Fruit fly (Drosophila melanogaster): ENCODE data around the gene CG13039.

Gene CG13039

dm6 chr3L:16281880-16282556 lies 44.5 kb downstream of the CG13039 start, which contains the start of gene CG13049:
Gene CG13049 (minus strand): TSS chr3L:16281930.
- no peak for TF ChIP-seq insv (optimal IDR thresholded peaks at IDR 0.05)
- no peak for TF ChIP-seq Sin3A (optimal IDR thresholded peaks at IDR 0.05)
- no peak for TF ChIP-seq h (optimal IDR thresholded peaks at IDR 0.05)
- TF ChIP-seq Myc (optimal IDR thresholded peaks at IDR 0.05): no peak
- no peak for TF ChIP-seq psq (optimal IDR thresholded peaks at IDR 0.05)
- no peak for TF ChIP-seq ttk (optimal IDR thresholded peaks at IDR 0.05)

- no peak for TF ChIP-seq Sin3A (optimal IDR thresholded peaks at IDR 0.05)
- no peak for TF ChIP-seq Myc (optimal IDR thresholded peaks at IDR 0.05)
- TF ChIP-seq insv (optimal IDR thresholded peaks at IDR 0.05): no peak
- TF ChIP-seq psq (optimal IDR thresholded peaks at IDR 0.05): no peak
- TF ChIP-seq ttk (optimal IDR thresholded peaks at IDR 0.05): no peak
- no peak for TF ChIP-seq h (optimal IDR thresholded peaks at IDR 0.05)
Measured at dm6 chr3L:16279987-16280454, 46.5 kb downstream of the CG13039 start, which contains the start of gene CG13064. Gene CG13064 (plus strand): TSS chr3L:16280404.

DNA sequence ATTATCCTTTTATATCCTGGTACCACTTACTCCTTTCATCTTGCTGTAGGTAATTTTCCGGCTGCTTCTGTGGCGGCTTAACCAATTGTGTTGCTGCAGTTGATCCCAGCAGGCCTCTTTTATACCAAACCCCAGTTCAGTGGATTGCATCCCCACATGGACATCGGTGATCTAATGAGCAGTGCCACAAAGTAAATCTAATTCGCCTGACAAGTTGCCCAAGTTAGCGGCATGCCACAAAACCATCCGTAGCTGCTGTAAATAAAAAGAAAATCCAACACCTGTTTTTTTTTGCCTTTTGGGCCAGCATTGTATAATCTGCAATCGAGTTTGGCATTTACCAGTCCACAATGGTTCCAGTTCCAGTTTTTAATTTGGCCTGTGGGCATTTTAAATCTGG lies 47.4 kb downstream of the CG13039 start, which contains the start of gene CG13050:
CG13050 (minus strand) TSS at position 101 of the 400 bp plus-strand sequence.
- TF ChIP-seq insv (optimal IDR thresholded peaks at IDR 0.05) (no peak), Myc (optimal IDR thresholded peaks at IDR 0.05) (no peak), ttk (optimal IDR thresholded peaks at IDR 0.05) (no peak)

- TF ChIP-seq Sin3A (optimal IDR thresholded peaks at IDR 0.05) (no peak), insv (optimal IDR thresholded peaks at IDR 0.05) (no peak), psq (optimal IDR thresholded peaks at IDR 0.05) (no peak), h (optimal IDR thresholded peaks at IDR 0.05) (no peak), Myc (optimal IDR thresholded peaks at IDR 0.05) (no peak), ttk (optimal IDR thresholded peaks at IDR 0.05) (no peak)
Measured at dm6 chr3L:16277135-16277534, 49.4 kb downstream of the CG13039 start, which contains the start of gene CG13065. Gene CG13065 (plus strand): TSS chr3L:16277435.

All from Kc167 (cell line).